Fruit fly (Drosophila melanogaster) whole organism, prepupa: ENCODE data around the gene CG5157.

Experiments used
- Blimp-1 ChIP-seq: fragments of 200-800 bp; sonication (Bioruptor generic); optimal IDR thresholded peaks from 3 replicates; lab custom pipeline; 2017; ENCODE audit warnings: missing biosample characterization, missing genetic modification characterization, mild to moderate bottlenecking, moderate library complexity, missing genetic modification reagents
- CG10631 ChIP-seq: fragments of 200-800 bp; sonication (Bioruptor generic); optimal IDR thresholded peaks from 2 replicates; lab custom pipeline; 2016; ENCODE audit warnings: missing biosample characterization, missing genetic modification characterization
- CG10669 ChIP-seq: fragments of 200-800 bp; sonication (Bioruptor generic); optimal IDR thresholded peaks from 3 replicates; lab custom pipeline; 2018; ENCODE audit warnings: missing biosample characterization, mild to moderate bottlenecking, missing genetic modification characterization, moderate library complexity
- CG11294 ChIP-seq: fragments of 200-800 bp; sonication (Bioruptor generic); IDR thresholded peaks from 2 replicates; pipeline ENCODE4 v1.3.6; 2022; ENCODE audit warnings: missing biosample characterization, missing genetic modification characterization
- CG11762 ChIP-seq: fragments of 200-800 bp; sonication (Bioruptor generic); optimal IDR thresholded peaks from 3 replicates; lab custom pipeline; 2016; ENCODE audit warnings: missing biosample characterization, missing genetic modification characterization; ENCODE audit not compliant: insufficient read depth
- CG11902 ChIP-seq: fragments of 200-800 bp; sonication (Bioruptor generic); optimal IDR thresholded peaks from 3 replicates; lab custom pipeline; 2016; ENCODE audit warnings: missing biosample characterization, missing genetic modification characterization
- CG15336 ChIP-seq: fragments of 200-800 bp; sonication (Bioruptor generic); IDR thresholded peaks from 2 replicates; pipeline ENCODE4 v1.3.6; 2022; ENCODE audit warnings: missing biosample characterization, missing genetic modification characterization
- CG1621 ChIP-seq: fragments of 200-800 bp; sonication (Bioruptor generic); optimal IDR thresholded peaks from 3 replicates; lab custom pipeline; 2018; ENCODE audit warnings: missing biosample characterization, mild to moderate bottlenecking, missing genetic modification characterization
- CG16779 ChIP-seq: fragments of 200-800 bp; sonication (Bioruptor generic); optimal IDR thresholded peaks from 3 replicates; lab custom pipeline; 2017; ENCODE audit warnings: missing biosample characterization, mild to moderate bottlenecking, missing genetic modification characterization
- CG3032 ChIP-seq: fragments of 200-800 bp; optimal IDR thresholded peaks from 2 replicates; lab custom pipeline; 2019; ENCODE audit warnings: missing biosample characterization, mild to moderate bottlenecking, missing genetic modification characterization, moderate library complexity
- CG31627 ChIP-seq: fragments of 200-800 bp; sonication (Bioruptor generic); optimal IDR thresholded peaks from 3 replicates; lab custom pipeline; 2016; ENCODE audit warnings: missing biosample characterization, missing genetic modification characterization
- CG32006 ChIP-seq: fragments of 200-800 bp; sonication (Bioruptor generic); optimal IDR thresholded peaks from 3 replicates; lab custom pipeline; 2017; ENCODE audit warnings: missing biosample characterization, mild to moderate bottlenecking, missing genetic modification characterization
- CG3919 ChIP-seq: fragments of 200-800 bp; sonication (Bioruptor generic); optimal IDR thresholded peaks from 3 replicates; lab custom pipeline; 2016; ENCODE audit warnings: missing biosample characterization, missing genetic modification characterization
- CG4318 ChIP-seq: fragments of 200-800 bp; sonication (Bioruptor generic); optimal IDR thresholded peaks from 3 replicates; lab custom pipeline; 2017; ENCODE audit warnings: missing biosample characterization, mild to moderate bottlenecking, missing genetic modification characterization
- CG6163 ChIP-seq: fragments of 200-800 bp; sonication (Bioruptor generic); IDR thresholded peaks from 3 replicates; pipeline ENCODE4 v1.3.6; 2022; ENCODE audit warnings: missing biosample characterization, missing genetic modification characterization
- CG6276 ChIP-seq: fragments of 200-800 bp; sonication (Bioruptor generic); optimal IDR thresholded peaks from 2 replicates; lab custom pipeline; 2017; ENCODE audit warnings: missing biosample characterization, mild to moderate bottlenecking, missing genetic modification characterization
- CG6792 ChIP-seq: fragments of 200-800 bp; sonication (Bioruptor generic); optimal IDR thresholded peaks from 3 replicates; lab custom pipeline; 2016; ENCODE audit warnings: missing biosample characterization, missing genetic modification characterization
- CG6808 ChIP-seq: fragments of 200-800 bp; sonication (Bioruptor generic); optimal IDR thresholded peaks from 3 replicates; lab custom pipeline; 2017; ENCODE audit warnings: missing biosample characterization, missing genetic modification characterization, mild to moderate bottlenecking, moderate library complexity, missing genetic modification reagents
- CG6854 ChIP-seq: fragments of 200-800 bp; sonication (Bioruptor generic); optimal IDR thresholded peaks from 2 replicates; lab custom pipeline; 2017; ENCODE audit warnings: missing biosample characterization, mild to moderate bottlenecking, missing genetic modification characterization
- CG8119 ChIP-seq: fragments of 200-800 bp; sonication (Bioruptor generic); IDR thresholded peaks from 3 replicates; pipeline ENCODE4 v1.3.6; 2022; ENCODE audit warnings: missing biosample characterization, missing genetic modification characterization
- CG8319 ChIP-seq: fragments of 200-800 bp; sonication (Bioruptor generic); optimal IDR thresholded peaks from 3 replicates; lab custom pipeline; 2016; ENCODE audit warnings: missing biosample characterization, missing genetic modification characterization
- CG8632 ChIP-seq: fragments of 200-800 bp; sonication (Bioruptor generic); optimal IDR thresholded peaks from 3 replicates; lab custom pipeline; 2016; ENCODE audit warnings: missing biosample characterization, missing genetic modification characterization
- Eip75B ChIP-seq: fragments of 200-800 bp; sonication (Bioruptor generic); optimal IDR thresholded peaks from 3 replicates; lab custom pipeline; 2016; ENCODE audit warnings: missing biosample characterization, missing genetic modification characterization
- Eip93F ChIP-seq: fragments of 200-800 bp; sonication (Bioruptor generic); optimal IDR thresholded peaks from 2 replicates; lab custom pipeline; 2016; ENCODE audit warnings: missing biosample characterization, mild to moderate bottlenecking, missing genetic modification characterization
- Ets21C ChIP-seq: fragments of 200-800 bp; sonication (Bioruptor generic); optimal IDR thresholded peaks from 3 replicates; lab custom pipeline; 2016; ENCODE audit warnings: missing biosample characterization, missing genetic modification characterization
- Ets96B ChIP-seq: fragments of 200-800 bp; optimal IDR thresholded peaks from 2 replicates; lab custom pipeline; 2019; ENCODE audit warnings: missing biosample characterization, mild to moderate bottlenecking, missing genetic modification characterization, moderate library complexity
- Gug ChIP-seq: fragments of 200-800 bp; sonication (Bioruptor generic); IDR thresholded peaks from 2 replicates; pipeline ENCODE4 v1.3.6; 2022; ENCODE audit warnings: missing biosample characterization, missing genetic modification characterization
- Hr38 ChIP-seq: sonication (Bioruptor generic); optimal IDR thresholded peaks from 2 replicates; lab custom pipeline; 2016; ENCODE audit warnings: missing biosample characterization, missing genetic modification characterization
- Hr39 ChIP-seq: fragments of 200-800 bp; sonication (Bioruptor generic); optimal IDR thresholded peaks from 2 replicates; lab custom pipeline; 2016; ENCODE audit warnings: missing biosample characterization, missing genetic modification characterization
- Hr4 ChIP-seq: fragments of 200-800 bp; sonication (Bioruptor generic); optimal IDR thresholded peaks from 3 replicates; lab custom pipeline; 2016; ENCODE audit warnings: missing biosample characterization, missing genetic modification characterization
- Lpt ChIP-seq: fragments of 200-800 bp; sonication (Bioruptor generic); optimal IDR thresholded peaks from 3 replicates; lab custom pipeline; 2016; ENCODE audit warnings: missing biosample characterization, missing genetic modification characterization
- Smox ChIP-seq: fragments of 200-800 bp; sonication (Bioruptor generic); optimal IDR thresholded peaks from 3 replicates; lab custom pipeline; 2016; ENCODE audit warnings: missing biosample characterization, missing genetic modification characterization
- Sox102F ChIP-seq: fragments of 200-800 bp; sonication (Bioruptor generic); optimal IDR thresholded peaks from 2 replicates; lab custom pipeline; 2016; ENCODE audit warnings: missing biosample characterization, mild to moderate bottlenecking, missing genetic modification characterization
- Sox14 ChIP-seq: fragments of 200-800 bp; sonication (Bioruptor generic); optimal IDR thresholded peaks from 3 replicates; lab custom pipeline; 2016; ENCODE audit warnings: missing biosample characterization, missing genetic modification characterization
- Sox15 ChIP-seq: fragments of 200-800 bp; sonication (Bioruptor generic); optimal IDR thresholded peaks from 3 replicates; lab custom pipeline; 2016; ENCODE audit warnings: missing biosample characterization, missing genetic modification characterization
- achi ChIP-seq: fragments of 200-800 bp; sonication (Bioruptor generic); optimal IDR thresholded peaks from 3 replicates; lab custom pipeline; 2016; ENCODE audit warnings: missing biosample characterization, missing genetic modification characterization
- acj6 ChIP-seq: fragments of 200-800 bp; sonication (Bioruptor generic); optimal IDR thresholded peaks from 3 replicates; lab custom pipeline; 2016; ENCODE audit warnings: missing biosample characterization, missing genetic modification characterization
- cyc ChIP-seq: fragments of 200-800 bp; sonication (Bioruptor generic); optimal IDR thresholded peaks from 3 replicates; lab custom pipeline; 2016; ENCODE audit warnings: missing biosample characterization, missing genetic modification characterization
- dac ChIP-seq: fragments of 200-800 bp; sonication (Bioruptor generic); optimal IDR thresholded peaks from 2 replicates; lab custom pipeline; 2017; ENCODE audit warnings: missing biosample characterization, mild to moderate bottlenecking, missing genetic modification characterization
- eg ChIP-seq: fragments of 200-800 bp; sonication (Bioruptor generic); IDR thresholded peaks from 3 replicates; pipeline ENCODE4 v1.3.6; 2022; ENCODE audit warnings: missing biosample characterization, missing genetic modification characterization
- esn ChIP-seq: fragments of 200-800 bp; sonication (Bioruptor generic); optimal IDR thresholded peaks from 2 replicates; lab custom pipeline; 2016; ENCODE audit warnings: missing biosample characterization, mild to moderate bottlenecking, missing genetic modification characterization, moderate library complexity
- fd59A ChIP-seq: fragments of 200-800 bp; sonication (Bioruptor generic); optimal IDR thresholded peaks from 2 replicates; lab custom pipeline; 2017; ENCODE audit warnings: missing biosample characterization, mild to moderate bottlenecking, missing genetic modification characterization, missing genetic modification reagents
- fd85E ChIP-seq: fragments of 200-800 bp; sonication (Bioruptor generic); optimal IDR thresholded peaks from 3 replicates; lab custom pipeline; 2016; ENCODE audit warnings: missing biosample characterization, missing genetic modification characterization
- fkh ChIP-seq: fragments of 200-800 bp; sonication (Bioruptor generic); optimal IDR thresholded peaks from 3 replicates; lab custom pipeline; 2017; ENCODE audit warnings: missing biosample characterization, mild to moderate bottlenecking, missing genetic modification characterization, moderate library complexity
- net ChIP-seq: fragments of 200-800 bp; sonication (Bioruptor generic); optimal IDR thresholded peaks from 3 replicates; lab custom pipeline; 2016; ENCODE audit warnings: missing biosample characterization, missing genetic modification characterization
- pdm3 ChIP-seq: fragments of 200-800 bp; sonication (Bioruptor generic); optimal IDR thresholded peaks from 3 replicates; lab custom pipeline; 2016; ENCODE audit warnings: missing biosample characterization, missing genetic modification characterization
- salr ChIP-seq, 2 experiments: fragments of 200-800 bp; sonication (Bioruptor generic); optimal IDR thresholded peaks; 3 replicates each; lab custom pipeline; 2016 to 2018; ENCODE audit warnings: missing biosample characterization in 2 of 2, missing genetic modification characterization in 2 of 2, mild to moderate bottlenecking in 1 of 2
- spab ChIP-seq: fragments of 200-800 bp; sonication (Bioruptor generic); optimal IDR thresholded peaks from 2 replicates; lab custom pipeline; 2017; ENCODE audit warnings: missing biosample characterization, mild to moderate bottlenecking, missing genetic modification characterization, missing genetic modification reagents
- ss ChIP-seq, 2 experiments: fragments of 200-800 bp; sonication (Bioruptor generic); optimal IDR thresholded peaks; 2 replicates in 1 of 2; 3 replicates in 1 of 2; lab custom pipeline; 2017 to 2018; ENCODE audit warnings: mild to moderate bottlenecking in 2 of 2, missing biosample characterization in 2 of 2, missing genetic modification characterization in 2 of 2, moderate library complexity in 1 of 2
- svp ChIP-seq: fragments of 200-800 bp; sonication (Bioruptor generic); peaks from one replicate; lab custom pipeline; 2016; ENCODE audit warnings: missing biosample characterization, missing genetic modification characterization
- topi ChIP-seq: fragments of 200-800 bp; sonication (Bioruptor generic); optimal IDR thresholded peaks from 3 replicates; lab custom pipeline; 2016; ENCODE audit warnings: missing biosample characterization, missing genetic modification characterization
- vri ChIP-seq: fragments of 200-800 bp; sonication (Bioruptor generic); optimal IDR thresholded peaks from 3 replicates; lab custom pipeline; 2016; ENCODE audit warnings: missing biosample characterization, mild to moderate bottlenecking, missing genetic modification characterization

Gene CG5157

dm6 chr3L:16172809-16173276 lies 35.2 kb upstream of the CG5157 start:
- peak; percentile 83 for TF ChIP-seq CG10631
- TF ChIP-seq CG4318 (GFP tag; lab: Kevin White, UChicago), result peak; percentile 49
- TF ChIP-seq CG31627 (GFP tag; lab: Kevin White, UChicago), result peak; percentile 33
- TF ChIP-seq CG11294 (GFP tag; lab: Robert Waterston, UW), result no peak
- TF ChIP-seq cyc (GFP tag; lab: Kevin White, UChicago), result peak; percentile 27
- no peak for TF ChIP-seq fd85E (GFP tag; lab: Kevin White, UChicago)
- TF ChIP-seq CG16779 (tag; lab: Kevin White, UChicago), result peak; percentile 57
- no peak for TF ChIP-seq Hr38 (GFP tag; lab: Kevin White, UChicago)
- peak; percentile 22 for TF ChIP-seq Hr39
- peak; percentile 86 for TF ChIP-seq Ets96B
- TF ChIP-seq net (GFP tag; lab: Kevin White, UChicago), result peak; percentile 71
- peak; percentile 77 for TF ChIP-seq CG8632
- no peak for TF ChIP-seq Lpt (GFP tag; lab: Kevin White, UChicago)
- TF ChIP-seq pdm3, result peak; percentile 66
- peak; percentile 66 for TF ChIP-seq Sox15 (GFP tag; lab: Kevin White, UChicago)
- peak; percentile 30 for TF ChIP-seq Blimp-1 (GFP tag; lab: Kevin White, UChicago)
- peak; percentile 62 for TF ChIP-seq CG11762 (GFP tag; lab: Kevin White, UChicago)
- peak; percentile 66 for TF ChIP-seq Smox (GFP tag; lab: Kevin White, UChicago)
- peak; percentile 44 for TF ChIP-seq topi
- peak; percentile 80 for TF ChIP-seq esn (GFP tag; lab: Kevin White, UChicago)
- TF ChIP-seq Eip75B (GFP tag; lab: Kevin White, UChicago), result peak; percentile 59
- TF ChIP-seq dac, result no peak
- TF ChIP-seq fd59A, result peak; percentile 76
- peak; percentile 61 for TF ChIP-seq Sox102F (GFP tag; lab: Kevin White, UChicago)
- TF ChIP-seq Eip93F (GFP tag; lab: Kevin White, UChicago), result no peak
- peak; percentile 81 for TF ChIP-seq CG3032 (tag; lab: Kevin White, UChicago)
- TF ChIP-seq CG6854, result no peak
- TF ChIP-seq acj6 (GFP tag; lab: Kevin White, UChicago), result peak; percentile 75
- peak; percentile 10 for TF ChIP-seq CG11902 (GFP tag; lab: Kevin White, UChicago)
- TF ChIP-seq CG6792, result peak; percentile 65
- TF ChIP-seq CG8319 (GFP tag; lab: Kevin White, UChicago), result peak; percentile 41
- TF ChIP-seq Hr4 (GFP tag; lab: Kevin White, UChicago), result peak; percentile 45
- no peak for TF ChIP-seq eg (GFP tag; lab: Robert Waterston, UW)
- peak; percentile 73 for TF ChIP-seq achi (GFP tag; lab: Kevin White, UChicago)
- TF ChIP-seq CG10669 (GFP tag; lab: Kevin White, UChicago), result peak; percentile 69
- TF ChIP-seq ss (GFP tag; optimal IDR thresholded peaks at IDR 0.05; lab: Kevin White, UChicago), result peak; percentile 80 to 82
- TF ChIP-seq CG6276 (GFP tag; lab: Kevin White, UChicago), result peak; percentile 34
- TF ChIP-seq spab (GFP tag; lab: Kevin White, UChicago), result peak; percentile 84
- peak; percentile 74 for TF ChIP-seq CG6163 (GFP tag; lab: Robert Waterston, UW)
- peak; percentile 84 for TF ChIP-seq CG6808 (GFP tag; lab: Kevin White, UChicago)
- TF ChIP-seq CG3919, result peak; percentile 69
- TF ChIP-seq CG1621 (tag; lab: Kevin White, UChicago), result peak; percentile 69
- no peak for TF ChIP-seq Gug (GFP tag; lab: Robert Waterston, UW)
- no peak for TF ChIP-seq Ets21C (GFP tag; lab: Kevin White, UChicago)
- peak in 1 of 2 experiments; percentile 74 for TF ChIP-seq salr (GFP tag; optimal IDR thresholded peaks at IDR 0.05; lab: Kevin White, UChicago)
- peak; percentile 77 for TF ChIP-seq CG32006 (GFP tag; lab: Kevin White, UChicago)
- TF ChIP-seq fkh (GFP tag; lab: Kevin White, UChicago), result no peak
- peak; percentile 64 for TF ChIP-seq Sox14
- peak; percentile 40 for TF ChIP-seq vri (GFP tag; lab: Kevin White, UChicago)
- TF ChIP-seq CG8119 (GFP tag; lab: Robert Waterston, UW), result peak; percentile 59
- peak; percentile 80 for TF ChIP-seq svp (GFP tag; lab: Kevin White, UChicago)
- TF ChIP-seq CG15336, result 0 out of 2 replicates have a peak, but pooled peaks have one; percentile 28
